Fruit fly (Drosophila melanogaster) whole organism, pupa: Measurements from ENCODE around the gene CG43052.
A peak's percentile ranks its signal among the peaks of the same experiment; 100 is the strongest.

Source experiments
- CG10348 ChIP-seq: fragments of 200-800 bp; sonication (Bioruptor generic); IDR thresholded peaks from 2 replicates; pipeline ENCODE4 v1.3.6; 2022; ENCODE audit warnings: missing biosample characterization, missing genetic modification characterization
- CG12605 ChIP-seq: fragments of 200-800 bp; sonication (Bioruptor generic); IDR thresholded peaks from 2 replicates; pipeline ENCODE4 v1.3.6; 2022; ENCODE audit warnings: missing biosample characterization, missing genetic modification characterization
- CG13204 ChIP-seq: fragments of 200-800 bp; sonication (Bioruptor generic); optimal IDR thresholded peaks from 2 replicates; lab custom pipeline; 2018; ENCODE audit warnings: missing biosample characterization, mild to moderate bottlenecking, missing genetic modification characterization, moderate library complexity
- CG14655 ChIP-seq: fragments of 200-800 bp; sonication (Bioruptor generic); optimal IDR thresholded peaks from 3 replicates; lab custom pipeline; 2017; ENCODE audit warnings: mild to moderate bottlenecking, missing biosample characterization, missing genetic modification reagents, missing genetic modification characterization
- CG15710 ChIP-seq: fragments of 200-800 bp; sonication (Bioruptor generic); optimal IDR thresholded peaks from 2 replicates; lab custom pipeline; 2018; ENCODE audit warnings: missing biosample characterization, mild to moderate bottlenecking, missing genetic modification characterization, moderate library complexity
- CG17806 ChIP-seq: fragments of 200-800 bp; sonication (Bioruptor generic); optimal IDR thresholded peaks from 2 replicates; lab custom pipeline; 2018; ENCODE audit warnings: missing biosample characterization, mild to moderate bottlenecking, missing genetic modification characterization, moderate library complexity
- CG32121 ChIP-seq: fragments of 200-800 bp; sonication (Bioruptor generic); IDR thresholded peaks from 2 replicates; pipeline ENCODE4 v1.3.6; 2022; ENCODE audit warnings: missing biosample characterization, missing genetic modification characterization
- CG34367 ChIP-seq: fragments of 200-800 bp; sonication (Bioruptor generic); optimal IDR thresholded peaks from 2 replicates; lab custom pipeline; 2018; ENCODE audit warnings: missing biosample characterization, mild to moderate bottlenecking, missing genetic modification characterization
- CG4496 ChIP-seq: fragments of 200-800 bp; sonication (Bioruptor generic); IDR thresholded peaks from 3 replicates; pipeline ENCODE4 v1.3.6; 2022; ENCODE audit warnings: missing biosample characterization, missing genetic modification characterization
- CG8159 ChIP-seq: fragments of 200-800 bp; sonication (Bioruptor generic); optimal IDR thresholded peaks from 3 replicates; lab custom pipeline; 2018; ENCODE audit warnings: missing biosample characterization, mild to moderate bottlenecking, missing genetic modification characterization, moderate library complexity
- CG8301 ChIP-seq: fragments of 200-800 bp; sonication (Bioruptor generic); optimal IDR thresholded peaks from 2 replicates; lab custom pipeline; 2018; ENCODE audit warnings: missing biosample characterization, mild to moderate bottlenecking, missing genetic modification characterization
- CG9948 ChIP-seq: fragments of 200-800 bp; sonication (Bioruptor generic); optimal IDR thresholded peaks from 2 replicates; lab custom pipeline; 2018; ENCODE audit warnings: missing biosample characterization, mild to moderate bottlenecking, missing genetic modification characterization, moderate library complexity
- D1 ChIP-seq: fragments of 200-800 bp; sonication (Bioruptor generic); optimal IDR thresholded peaks from 2 replicates; lab custom pipeline; 2018; ENCODE audit warnings: missing biosample characterization, mild to moderate bottlenecking, missing genetic modification characterization, moderate library complexity
- EcR ChIP-seq: fragments of 200-800 bp; sonication (Bioruptor generic); optimal IDR thresholded peaks from 3 replicates; lab custom pipeline; 2019; ENCODE audit warnings: missing biosample characterization, missing genetic modification characterization, mild to moderate bottlenecking, moderate library complexity, missing genetic modification reagents
- Ets98B ChIP-seq: fragments of 200-800 bp; sonication (Bioruptor generic); IDR thresholded peaks from 2 replicates; pipeline ENCODE4 v1.3.6; 2022; ENCODE audit warnings: missing biosample characterization, missing genetic modification characterization
- Pif1A ChIP-seq: fragments of 200-800 bp; sonication (Bioruptor generic); optimal IDR thresholded peaks from 3 replicates; lab custom pipeline; 2016; ENCODE audit warnings: missing biosample characterization, missing genetic modification characterization
- Pif1B ChIP-seq: fragments of 200-800 bp; sonication (Bioruptor generic); optimal IDR thresholded peaks from 3 replicates; lab custom pipeline; 2016; ENCODE audit warnings: missing biosample characterization, missing genetic modification characterization
- Snoo ChIP-seq: fragments of 200-800 bp; sonication (Bioruptor generic); optimal IDR thresholded peaks from 3 replicates; lab custom pipeline; 2017; ENCODE audit warnings: missing biosample characterization, mild to moderate bottlenecking, missing genetic modification characterization, inconsistent platforms
- fd96Ca ChIP-seq: fragments of 200-800 bp; sonication (Bioruptor generic); IDR thresholded peaks from 3 replicates; pipeline ENCODE4 v1.3.6; 2022; ENCODE audit warnings: missing biosample characterization, missing genetic modification characterization
- gl ChIP-seq: fragments of 200-800 bp; sonication (Bioruptor generic); optimal IDR thresholded peaks from 2 replicates; lab custom pipeline; 2018; ENCODE audit warnings: missing biosample characterization, mild to moderate bottlenecking, missing genetic modification characterization
- rn ChIP-seq: fragments of 200-800 bp; sonication (Bioruptor generic); IDR thresholded peaks from 2 replicates; pipeline ENCODE4 v1.3.6; 2022; ENCODE audit warnings: missing biosample characterization, missing genetic modification characterization

CG43052 gene

DNA sequence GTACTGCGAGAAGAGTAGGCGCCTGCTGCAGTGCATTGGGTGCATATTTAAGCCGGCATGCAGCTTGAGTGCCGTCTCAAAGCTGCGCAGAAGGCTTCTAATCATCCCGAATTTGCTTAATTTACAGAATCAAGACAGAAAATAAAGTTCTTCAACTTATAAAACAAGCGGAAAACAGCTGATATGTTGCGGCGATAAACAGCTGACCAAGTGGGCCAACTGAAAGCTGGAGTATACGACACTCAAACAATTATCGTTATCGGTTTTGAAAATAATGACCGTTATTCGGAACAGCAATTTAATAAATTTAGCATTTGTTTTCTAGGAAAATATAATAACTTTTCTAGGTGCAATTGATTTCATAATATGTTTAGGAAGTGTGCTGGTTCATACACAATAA, 3.3 kb upstream of the CG43052 start, which contains the start of gene mTTF:
Gene mTTF (minus strand): TSS at position 189 of the 400 bp plus-strand sequence.
- TF ChIP-seq CG12605 (GFP tag; lab: Robert Waterston, UW) (no peak), CG4496 (GFP tag; lab: Robert Waterston, UW) (0 out of 3 replicates have a peak, but pooled peaks have one; percentile 7), CG10348 (GFP tag; lab: Robert Waterston, UW) (no peak)

DNA sequence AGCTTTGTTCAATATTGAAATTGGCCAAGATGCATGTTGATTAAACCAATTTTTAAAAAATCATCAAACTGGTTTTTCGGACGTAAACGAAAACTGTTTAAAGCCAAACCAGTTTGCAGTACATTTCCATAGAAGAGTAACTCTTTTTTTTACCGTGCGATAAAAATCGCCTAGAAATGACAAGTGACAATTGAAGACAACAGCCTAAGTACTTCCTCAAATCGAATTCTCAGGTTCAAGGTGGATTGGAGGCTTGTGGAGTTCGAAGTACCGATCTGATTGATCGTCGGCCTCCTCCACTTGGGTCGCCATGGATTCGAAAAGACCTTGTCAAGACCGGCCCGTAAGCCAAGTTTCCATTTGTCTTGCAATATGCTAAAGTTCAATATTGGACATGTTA, 1.3 kb upstream of the CG43052 start:
- TF ChIP-seq Ets98B (GFP tag; lab: Robert Waterston, UW) (no peak), rn (GFP tag; lab: Robert Waterston, UW) (no peak), CG8301 (no peak), EcR (GFP tag; lab: Kevin White, UChicago) (no peak), CG10348 (GFP tag; lab: Robert Waterston, UW) (no peak), CG17806 (tag; lab: Kevin White, UChicago) (no peak), CG34367 (tag; lab: Kevin White, UChicago) (no peak)

DNA sequence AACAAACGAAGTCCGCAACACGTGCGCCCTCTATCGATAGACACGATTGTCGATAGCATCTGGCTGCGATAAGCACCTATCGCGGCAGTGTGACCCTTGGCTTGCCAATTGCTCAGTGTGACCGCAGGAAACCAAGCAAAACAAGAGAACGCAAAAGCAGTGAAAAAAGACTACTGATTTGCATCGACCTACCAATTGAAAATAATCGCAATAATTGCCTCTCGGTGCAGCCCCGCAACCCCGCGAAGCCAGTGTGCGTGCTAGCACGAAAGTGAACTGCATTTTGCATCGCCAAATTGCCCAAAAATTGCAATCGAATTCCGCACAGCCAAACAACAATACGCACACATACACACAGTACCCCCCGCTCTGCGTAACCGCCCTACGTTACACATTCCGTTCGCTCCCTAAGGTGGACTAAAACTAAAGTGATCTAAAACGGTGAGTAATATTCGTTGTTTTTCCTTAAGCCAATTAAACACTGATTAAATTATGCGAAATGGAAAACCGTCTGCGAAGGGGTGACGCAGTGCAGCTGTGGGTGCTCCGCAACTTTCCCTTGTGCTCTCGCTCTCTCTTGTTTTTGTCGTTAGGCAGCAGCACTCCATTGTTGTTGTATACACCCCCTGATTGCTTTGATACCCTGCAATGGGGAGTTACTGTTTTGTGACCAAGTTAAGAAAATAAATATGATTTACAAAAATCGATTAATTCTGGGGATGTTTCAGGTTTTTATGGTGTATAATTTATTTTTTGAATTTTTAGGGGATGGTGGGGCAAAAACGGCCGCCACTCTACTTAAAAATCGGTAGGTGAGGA, 3.4 kb downstream of the CG43052 start, which contains the start of gene Rab14:
Gene Rab14 (plus strand): TSS at position 113 of the 819 bp plus-strand sequence.
- TF ChIP-seq CG15710 (tag; lab: Kevin White, UChicago) (peak; percentile 79), CG9948 (tag; lab: Kevin White, UChicago) (peak; percentile 64), CG8301 (peak; percentile 79), Snoo (tag; lab: Kevin White, UChicago) (peak; percentile 58), rn (GFP tag; lab: Robert Waterston, UW) (peak; percentile 55; the same call in 1 of the 2 replicates), Ets98B (GFP tag; lab: Robert Waterston, UW) (peak; percentile 85), gl (tag; lab: Kevin White, UChicago) (peak; percentile 35), CG34367 (tag; lab: Kevin White, UChicago) (peak; percentile 57), EcR (GFP tag; lab: Kevin White, UChicago) (peak; percentile 19), Pif1B (GFP tag; lab: Kevin White, UChicago) (peak; percentile 72), Pif1A (GFP tag; lab: Kevin White, UChicago) (no peak), CG32121 (GFP tag; lab: Robert Waterston, UW) (peak; percentile 90), CG10348 (GFP tag; lab: Robert Waterston, UW) (peak; percentile 47; the same call in 1 of the 2 replicates), CG8159 (tag; lab: Kevin White, UChicago) (peak; percentile 67), CG17806 (tag; lab: Kevin White, UChicago) (peak; percentile 76), CG13204 (GFP tag; lab: Kevin White, UChicago) (peak; percentile 34), fd96Ca (GFP tag; lab: Robert Waterston, UW) (peak; percentile 83), CG12605 (GFP tag; lab: Robert Waterston, UW) (peak; percentile 85), D1 (peak; percentile 74), CG14655 (GFP tag; lab: Kevin White, UChicago) (peak; percentile 81), CG4496 (GFP tag; lab: Robert Waterston, UW) (peak; percentile 92)

DNA sequence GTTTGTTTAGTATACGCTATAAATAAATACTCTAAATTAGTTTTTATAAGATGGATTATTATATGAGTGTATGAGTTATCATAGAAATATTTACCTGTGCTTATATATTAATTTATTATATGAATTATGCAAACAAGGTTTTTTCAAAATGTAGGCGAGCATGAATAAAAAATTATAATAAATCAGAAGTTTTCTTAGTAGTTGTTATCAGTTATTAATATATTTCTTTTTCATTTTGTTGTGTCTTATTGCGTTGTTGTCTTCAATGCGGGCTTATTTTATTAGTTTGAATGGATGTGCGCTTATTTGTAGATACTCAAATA, 3.9 kb downstream of the CG43052 start:
- TF ChIP-seq CG8159 (tag; lab: Kevin White, UChicago): peak; percentile 4
- no peak for TF ChIP-seq CG32121 (GFP tag; lab: Robert Waterston, UW)
- no peak for TF ChIP-seq Pif1A (GFP tag; lab: Kevin White, UChicago)
- TF ChIP-seq D1: no peak
- no peak for TF ChIP-seq Ets98B (GFP tag; lab: Robert Waterston, UW)
- TF ChIP-seq CG34367 (tag; lab: Kevin White, UChicago): no peak
- TF ChIP-seq CG14655 (GFP tag; lab: Kevin White, UChicago): peak; percentile 43
- TF ChIP-seq CG4496 (GFP tag; lab: Robert Waterston, UW): no peak
- TF ChIP-seq CG10348 (GFP tag; lab: Robert Waterston, UW): no peak

DNA sequence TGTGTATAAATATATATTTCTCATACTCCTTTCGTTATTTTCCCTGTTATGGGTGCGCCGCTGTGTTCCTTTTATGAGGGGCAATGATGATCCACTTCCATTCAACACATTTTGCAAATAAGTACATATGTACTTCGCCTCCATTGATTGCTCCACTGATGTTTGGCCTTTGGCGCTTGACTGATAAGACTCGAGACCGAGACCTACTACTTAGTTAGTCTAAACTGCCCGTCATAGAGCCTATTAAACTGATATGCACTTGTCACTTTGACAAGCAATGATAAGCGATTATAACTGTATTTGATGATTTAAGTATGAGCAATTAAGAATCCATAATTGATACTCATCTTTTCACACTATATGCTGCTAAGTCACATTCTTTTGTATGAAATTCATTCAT, 4.4 kb downstream of the CG43052 start:
- TF ChIP-seq CG17806 (tag; lab: Kevin White, UChicago): no peak
- no peak; the same call in 1 of the 2 replicates for TF ChIP-seq Ets98B (GFP tag; lab: Robert Waterston, UW)
- no peak for TF ChIP-seq CG4496 (GFP tag; lab: Robert Waterston, UW)
- TF ChIP-seq CG8301: no peak
- no peak for TF ChIP-seq CG10348 (GFP tag; lab: Robert Waterston, UW)
- no peak for TF ChIP-seq D1
- no peak for TF ChIP-seq Pif1A (GFP tag; lab: Kevin White, UChicago)
- no peak for TF ChIP-seq CG32121 (GFP tag; lab: Robert Waterston, UW)
- TF ChIP-seq CG34367 (tag; lab: Kevin White, UChicago): no peak
- TF ChIP-seq CG14655 (GFP tag; lab: Kevin White, UChicago): no peak
- no peak for TF ChIP-seq Snoo (tag; lab: Kevin White, UChicago)
- no peak for TF ChIP-seq Pif1B (GFP tag; lab: Kevin White, UChicago)
- TF ChIP-seq EcR (GFP tag; lab: Kevin White, UChicago): no peak
- TF ChIP-seq CG13204 (GFP tag; lab: Kevin White, UChicago): no peak
- no peak for TF ChIP-seq fd96Ca (GFP tag; lab: Robert Waterston, UW)
